Worm (Caenorhabditis elegans): ENCODE results near the gene swd-2.1.

DNA sequence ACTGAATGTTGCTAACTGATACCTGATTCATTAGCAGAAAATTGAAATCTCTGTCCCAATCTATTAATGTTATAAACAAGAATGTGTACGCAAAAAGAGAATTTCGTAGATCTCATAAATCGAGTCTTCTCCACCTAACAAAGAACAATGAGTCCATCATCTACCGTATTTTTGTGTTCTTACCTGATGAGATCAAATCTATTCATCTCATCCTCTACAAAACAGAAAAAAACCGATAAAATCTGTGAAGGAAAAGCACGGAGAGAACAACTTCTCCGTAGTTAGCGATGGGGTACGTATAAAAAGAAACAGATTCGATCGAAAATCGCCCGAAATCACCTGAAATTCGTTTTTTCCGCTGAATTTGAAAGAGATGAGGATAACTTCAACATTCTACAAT is 32.8 kb downstream of the swd-2.1 start, which contains the start of gene C33H5.1:
- TF ChIP-seq ets-4 (tag; optimal IDR thresholded peaks at IDR 0.05) (no peak), ceh-6 (GFP tag; optimal IDR thresholded peaks at IDR 0.05) (no peak), pqm-1 (tag; optimal IDR thresholded peaks at IDR 0.05) (no peak), sox-2 (GFP tag; IDR thresholded peaks at IDR 0.05) (no peak), pax-1 (tag; optimal IDR thresholded peaks at IDR 0.05) (no peak), ceh-2 (tag; optimal IDR thresholded peaks at IDR 0.05) (no peak), nfya-1 (tag; optimal IDR thresholded peaks at IDR 0.05) (no peak), ceh-19 (GFP tag; optimal IDR thresholded peaks at IDR 0.05) (no peak), eyg-1 (tag; optimal IDR thresholded peaks at IDR 0.05) (no peak)

Measured in whole organism, late embryonic.